Worm (Caenorhabditis elegans): ENCODE results near the gene clec-260.

ce11 chrV:19955171-19955570 lies 30.9 kb downstream of the clec-260 start, which contains the start of gene abhd-3.1:
- no peak for TF ChIP-seq ceh-58 (GFP tag; IDR thresholded peaks at IDR 0.05)
- no peak for TF ChIP-seq bed-1 (GFP tag; IDR thresholded peaks at IDR 0.05)
- TF ChIP-seq sea-2 (GFP tag; IDR thresholded peaks at IDR 0.05), result no peak
- TF ChIP-seq F33H1.4 (GFP tag; IDR thresholded peaks at IDR 0.05), result no peak
- no peak for TF ChIP-seq snpc-4 (GFP tag; optimal IDR thresholded peaks at IDR 0.05)
- TF ChIP-seq snpc-4 (tag; optimal IDR thresholded peaks at IDR 0.05), result no peak
